Fruit fly (Drosophila melanogaster): ENCODE data around the gene mael.
A peak's percentile ranks its signal among the peaks of the same experiment; 100 is the strongest.

The mael gene

dm6 chr3L:22741389-22742120 is 20.6 kb downstream of the mael start, which contains the start of gene CG7369 (continued):
- TF ChIP-seq bbx (GFP tag; IDR thresholded peaks at IDR 0.05; ENCODE audit: partially characterized antibody), result peak; percentile 24; the same call in 1 of the 2 replicates
- peak; percentile 16 for TF ChIP-seq CG12236 (GFP tag; optimal IDR thresholded peaks at IDR 0.05)
- TF ChIP-seq CG34224 (GFP tag; IDR thresholded peaks at IDR 0.05; ENCODE audit: partially characterized antibody), result peak; percentile 59; the same call in 2 of the 3 replicates
- peak; percentile 42 for TF ChIP-seq ATbp (GFP tag; optimal IDR thresholded peaks at IDR 0.05)
- TF ChIP-seq Dfd (GFP tag; optimal IDR thresholded peaks at IDR 0.05), result no peak
- TF ChIP-seq CG2875 (GFP tag; optimal IDR thresholded peaks at IDR 0.05), result peak; percentile 69
- TF ChIP-seq CG31388 (GFP tag; optimal IDR thresholded peaks at IDR 0.05), result peak; percentile 59
- TF ChIP-seq lbe (GFP tag; optimal IDR thresholded peaks at IDR 0.05), result peak; percentile 92
- TF ChIP-seq zen2 (GFP tag; IDR thresholded peaks at IDR 0.05; ENCODE audit: partially characterized antibody), result peak; percentile 34; the same call in 1 of the 3 replicates
- peak; percentile 71 for TF ChIP-seq CG16779 (GFP tag; IDR thresholded peaks at IDR 0.05)
- TF ChIP-seq Tbp (GFP tag; optimal IDR thresholded peaks at IDR 0.05), result no peak
- peak; percentile 86 for TF ChIP-seq CG8924 (tag; optimal IDR thresholded peaks at IDR 0.05)
- TF ChIP-seq Atf3 (GFP tag; optimal IDR thresholded peaks at IDR 0.05), result peak; percentile 72
- peak; percentile 69; the same call in 2 of the 3 replicates for TF ChIP-seq vnd (GFP tag; IDR thresholded peaks at IDR 0.05; ENCODE audit: partially characterized antibody)
- no peak for TF ChIP-seq CG8478 (optimal IDR thresholded peaks at IDR 0.05)
- peak; percentile 86 for TF ChIP-seq CG10209 (GFP tag; optimal IDR thresholded peaks at IDR 0.05)
- no peak for TF ChIP-seq CG4707 (GFP tag; optimal IDR thresholded peaks at IDR 0.05)
- no peak for TF ChIP-seq cg (GFP tag; optimal IDR thresholded peaks at IDR 0.05)
- peak; percentile 87 for TF ChIP-seq mam (GFP tag; optimal IDR thresholded peaks at IDR 0.05)
- peak; percentile 65; the same call in 1 of the 2 replicates for TF ChIP-seq CG14667 (GFP tag; IDR thresholded peaks at IDR 0.05)
- TF ChIP-seq bcd (GFP tag; optimal IDR thresholded peaks at IDR 0.05), result peak; percentile 87
- peak; percentile 85 for TF ChIP-seq Ptx1 (GFP tag; IDR thresholded peaks at IDR 0.05)
- TF ChIP-seq CG17328 (GFP tag; IDR thresholded peaks at IDR 0.05), result peak; percentile 63
- TF ChIP-seq Side (GFP tag; optimal IDR thresholded peaks at IDR 0.05), result peak; percentile 81
- peak; percentile 53 for TF ChIP-seq CG4282 (GFP tag; optimal IDR thresholded peaks at IDR 0.05)
- TF ChIP-seq CG3281 (GFP tag; optimal IDR thresholded peaks at IDR 0.05), result peak; percentile 83
- peak; percentile 83 for TF ChIP-seq CG32532 (GFP tag; IDR thresholded peaks at IDR 0.05)
- TF ChIP-seq Sry-δ (GFP tag; optimal IDR thresholded peaks at IDR 0.05), result peak; percentile 67
- TF ChIP-seq Rfx (GFP tag; IDR thresholded peaks at IDR 0.05), result peak; percentile 89
- no peak for TF ChIP-seq sqz (GFP tag; optimal IDR thresholded peaks at IDR 0.05)
- peak; percentile 82 for TF ChIP-seq Dek (tag; optimal IDR thresholded peaks at IDR 0.05)
- TF ChIP-seq wek (GFP tag; optimal IDR thresholded peaks at IDR 0.05), result peak; percentile 96
- TF ChIP-seq B-H2 (GFP tag; optimal IDR thresholded peaks at IDR 0.05), result peak; percentile 85
- TF ChIP-seq CG1603 (tag; optimal IDR thresholded peaks at IDR 0.05), result peak; percentile 30
- peak; percentile 78 for TF ChIP-seq odd (GFP tag; optimal IDR thresholded peaks at IDR 0.05)
- TF ChIP-seq dimm (GFP tag; IDR thresholded peaks at IDR 0.05), result peak; percentile 1; the same call in 1 of the 2 replicates
- peak; percentile 77 for TF ChIP-seq Six4 (GFP tag; optimal IDR thresholded peaks at IDR 0.05)
- TF ChIP-seq croc (GFP tag; conservative IDR thresholded peaks at IDR 0.05), result peak; percentile 67
- TF ChIP-seq Pdp1 (GFP tag; optimal IDR thresholded peaks at IDR 0.05), result peak; percentile 68 to 81
- peak; percentile 57 for TF ChIP-seq D19A (tag; optimal IDR thresholded peaks at IDR 0.05)
- TF ChIP-seq CG12071 (GFP tag; optimal IDR thresholded peaks at IDR 0.05), result peak; percentile 64
- peak; percentile 73 for TF ChIP-seq HLH4C (GFP tag; IDR thresholded peaks at IDR 0.05; ENCODE audit: partially characterized antibody)
- TF ChIP-seq CG11560 (tag; IDR thresholded peaks at IDR 0.05), result no peak; the same call in 1 of the 3 replicates
- TF ChIP-seq Deaf1 (tag; optimal IDR thresholded peaks at IDR 0.05), result peak; percentile 56
- TF ChIP-seq CG13296 (GFP tag; optimal IDR thresholded peaks at IDR 0.05), result peak; percentile 71
- TF ChIP-seq GATAe (GFP tag; conservative IDR thresholded peaks at IDR 0.05), result 0 out of 2 replicates have a peak, but pooled peaks have one; percentile 26
- peak; percentile 68; the same call in 1 of the 3 replicates for TF ChIP-seq jigr1 (GFP tag; IDR thresholded peaks at IDR 0.05)
- peak; percentile 75 for TF ChIP-seq CG33213 (GFP tag; optimal IDR thresholded peaks at IDR 0.05)

Data from whole organism, embryonic.